Worm (Caenorhabditis elegans): ENCODE data around the gene npp-26.

Gene npp-26

ce11 chrIV:4747553-4747952, 17.0 kb upstream of the npp-26 start, which contains the start of gene tctn-1 (continued):
- TF ChIP-seq daf-16 (GFP tag; optimal IDR thresholded peaks at IDR 0.05) (peak in 1 of 2 experiments; percentile 22), daf-16 (tag; optimal IDR thresholded peaks at IDR 0.05) (peak; percentile 21), ztf-7 (tag; optimal IDR thresholded peaks at IDR 0.05) (no peak), lin-13 (GFP tag; optimal IDR thresholded peaks at IDR 0.05) (no peak), rbr-2 (tag; optimal IDR thresholded peaks at IDR 0.05) (no peak), nhr-48 (tag; optimal IDR thresholded peaks at IDR 0.05) (no peak), lsy-2 (tag; optimal IDR thresholded peaks at IDR 0.05) (peak in 1 of 2 experiments; percentile 41), nhr-25 (tag; optimal IDR thresholded peaks at IDR 0.05; ENCODE audit: borderline replicate concordance, insufficient read depth) (no peak), T26A8.4 (GFP tag; IDR thresholded peaks at IDR 0.05) (no peak), nhr-237 (tag; optimal IDR thresholded peaks at IDR 0.05) (no peak), tra-1 (GFP tag; IDR thresholded peaks at IDR 0.05) (no peak), skn-1 (tag; optimal IDR thresholded peaks at IDR 0.05) (no peak), mep-1 (tag; optimal IDR thresholded peaks at IDR 0.05) (no peak), zfp-3 (GFP tag; conservative IDR thresholded peaks at IDR 0.05) (peak; percentile 18; the same call in 1 of the 2 replicates), zag-1 (tag; optimal IDR thresholded peaks at IDR 0.05) (no peak), nhr-76 (tag; optimal IDR thresholded peaks at IDR 0.05) (no peak), nhr-77 (tag; optimal IDR thresholded peaks at IDR 0.05) (no peak), arid-1 (GFP tag; conservative IDR thresholded peaks at IDR 0.05) (0 out of 2 replicates have a peak, but pooled peaks have one; percentile 20), dmd-6 (GFP tag; IDR thresholded peaks at IDR 0.05) (peak; percentile 23; the same call in 1 of the 2 replicates), ceh-62 (tag; optimal IDR thresholded peaks at IDR 0.05) (no peak), hmg-1.1 (GFP tag; IDR thresholded peaks at IDR 0.05) (0 out of 2 replicates have a peak, but pooled peaks have one; percentile 27), unc-62 (GFP tag; optimal IDR thresholded peaks at IDR 0.05 in 1 of 2) (no peak), unc-62 (tag; optimal IDR thresholded peaks at IDR 0.05) (no peak), ceh-20 (GFP tag; IDR thresholded peaks at IDR 0.05) (no peak), tag-97 (GFP tag; IDR thresholded peaks at IDR 0.05) (no peak), fos-1 (tag; optimal IDR thresholded peaks at IDR 0.05) (no peak), zip-11 (GFP tag; IDR thresholded peaks at IDR 0.05) (no peak), F26F4.8 (GFP tag; conservative IDR thresholded peaks at IDR 0.05) (no peak), F49E8.2 (tag; optimal IDR thresholded peaks at IDR 0.05; ENCODE audit: borderline replicate concordance) (no peak), T20F7.1 (GFP tag; optimal IDR thresholded peaks at IDR 0.05) (no peak), Y105C5A.15 (GFP tag; IDR thresholded peaks at IDR 0.05) (no peak), ceh-32 (tag; optimal IDR thresholded peaks at IDR 0.05; ENCODE audit: poor library complexity) (no peak), dpl-1 (GFP tag; optimal IDR thresholded peaks at IDR 0.05) (no peak), unc-39 (tag; optimal IDR thresholded peaks at IDR 0.05) (no peak), nhr-11 (tag; optimal IDR thresholded peaks at IDR 0.05) (no peak), lir-3 (tag; optimal IDR thresholded peaks at IDR 0.05) (no peak), dve-1 (tag; optimal IDR thresholded peaks at IDR 0.05; ENCODE audit: insufficient read depth) (peak; percentile 7), mxl-3 (GFP tag; optimal IDR thresholded peaks at IDR 0.05) (no peak), hlh-11 (tag; optimal IDR thresholded peaks at IDR 0.05) (no peak), set-16 (GFP tag; IDR thresholded peaks at IDR 0.05) (no peak), attf-4 (tag; optimal IDR thresholded peaks at IDR 0.05) (no peak), vab-7 (GFP tag; IDR thresholded peaks at IDR 0.05) (no peak)

- TF ChIP-seq dmd-8 (GFP tag; IDR thresholded peaks at IDR 0.05): 0 out of 2 replicates have a peak, but pooled peaks have one; percentile 54
- TF ChIP-seq zag-1 (tag; optimal IDR thresholded peaks at IDR 0.05): no peak
- TF ChIP-seq sdz-12 (GFP tag; optimal IDR thresholded peaks at IDR 0.05): no peak
- TF ChIP-seq fos-1 (tag; optimal IDR thresholded peaks at IDR 0.05): no peak
- peak; percentile 47 for TF ChIP-seq nhr-102 (tag; optimal IDR thresholded peaks at IDR 0.05)
- peak; percentile 57 for TF ChIP-seq nhr-48 (tag; optimal IDR thresholded peaks at IDR 0.05)
- TF ChIP-seq arid-1 (GFP tag; conservative IDR thresholded peaks at IDR 0.05): peak; percentile 71
- TF ChIP-seq php-3 (GFP tag; IDR thresholded peaks at IDR 0.05): 0 out of 2 replicates have a peak, but pooled peaks have one; percentile 9
- peak; percentile 52 for TF ChIP-seq nhr-11 (tag; optimal IDR thresholded peaks at IDR 0.05)
- peak; percentile 42 for TF ChIP-seq nhr-77 (tag; optimal IDR thresholded peaks at IDR 0.05)
- peak; percentile 65; the same call in 1 of the 2 replicates for TF ChIP-seq pha-4 (GFP tag; IDR thresholded peaks at IDR 0.05)
- TF ChIP-seq pha-4 (tag; optimal IDR thresholded peaks at IDR 0.05): no peak
- no peak for TF ChIP-seq nhr-25 (tag; optimal IDR thresholded peaks at IDR 0.05; ENCODE audit: borderline replicate concordance, insufficient read depth)
- TF ChIP-seq unc-130 (GFP tag; optimal IDR thresholded peaks at IDR 0.05): peak; percentile 43
- TF ChIP-seq aha-1 (tag): peak; percentile 92
- no peak for TF ChIP-seq zip-2 (tag; optimal IDR thresholded peaks at IDR 0.05)
- TF ChIP-seq fkh-10 (GFP tag; optimal IDR thresholded peaks at IDR 0.05): no peak
- TF ChIP-seq tag-97 (GFP tag; IDR thresholded peaks at IDR 0.05): no peak
These were observed 16.0 kb upstream of the npp-26 start, which contains the start of gene cyc-2.1 for ce11 chrIV:4748408-4749105. cyc-2.1 (minus strand) TSS chrIV:4749012.
